Worm (Caenorhabditis elegans): ENCODE data around the gene ptr-5.
"Not testable (repeated sequence)": the region's sequence is repeated elsewhere in the genome, so short reads cannot be mapped to it uniquely, and the experiment has no call there.

ptr-5 gene

DNA sequence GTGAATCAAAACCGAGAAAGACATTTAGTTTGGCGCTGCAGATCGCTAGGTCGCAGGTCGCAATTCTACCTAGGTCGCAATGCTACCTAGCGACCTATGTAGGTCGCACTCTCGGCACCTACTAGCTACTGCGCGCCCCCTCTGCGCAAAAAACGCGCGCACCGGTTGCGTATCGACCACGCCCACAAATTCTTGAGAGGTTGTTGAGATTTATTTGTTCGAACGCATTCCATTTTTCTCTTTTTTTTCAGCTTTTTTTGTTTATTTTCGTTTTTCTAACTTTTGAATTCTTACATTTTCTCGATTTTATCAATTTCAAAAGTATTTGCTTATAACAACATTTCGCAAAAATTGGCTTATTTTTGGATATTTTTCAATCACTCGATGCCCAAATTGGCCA, 16.5 kb upstream of the ptr-5 start, which contains the start of gene C33E10.10:
C33E10.10 (minus strand) TSS at position 101 of the 400 bp plus-strand sequence.
- no peak for TF ChIP-seq zip-2 (tag; optimal IDR thresholded peaks at IDR 0.05)
- TF ChIP-seq jun-1 (tag; optimal IDR thresholded peaks at IDR 0.05), result no peak
- TF ChIP-seq nhr-6 (tag; optimal IDR thresholded peaks at IDR 0.05), result no peak
- no peak for TF ChIP-seq lin-38 (GFP tag; IDR thresholded peaks at IDR 0.05)
- TF ChIP-seq R02D3.7 (tag; optimal IDR thresholded peaks at IDR 0.05), result no peak
- no peak for TF ChIP-seq daf-12 (tag; optimal IDR thresholded peaks at IDR 0.05)
- TF ChIP-seq snpc-1.2 (GFP tag; IDR thresholded peaks at IDR 0.05), result no peak
- TF ChIP-seq egl-43 (GFP tag; IDR thresholded peaks at IDR 0.05), result no peak
- no peak for TF ChIP-seq spr-1 (tag; optimal IDR thresholded peaks at IDR 0.05)
- TF ChIP-seq zip-11 (GFP tag; IDR thresholded peaks at IDR 0.05), result no peak
- TF ChIP-seq D1046.2 (GFP tag; IDR thresholded peaks at IDR 0.05), result no peak

DNA sequence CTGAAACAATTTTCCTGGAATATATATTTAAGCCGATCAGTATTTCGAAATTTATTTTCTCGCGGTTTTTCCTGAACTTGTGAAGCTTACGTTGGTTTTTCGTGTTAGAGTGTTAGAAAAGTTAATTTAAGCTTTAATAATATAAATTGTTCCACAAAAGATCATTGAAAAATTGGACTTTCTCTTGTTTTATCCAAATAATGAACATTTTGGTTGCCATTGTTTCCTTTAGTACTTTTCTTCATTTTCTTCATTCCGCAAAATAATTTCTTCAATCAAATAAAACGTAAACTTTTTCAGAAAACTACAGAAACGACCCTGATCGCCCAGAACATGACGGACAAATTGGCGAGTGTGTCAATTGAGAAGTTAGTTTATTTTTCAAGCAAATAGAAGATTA, 16.0 kb upstream of the ptr-5 start, which contains the start of gene fbxa-120:
fbxa-120 (plus strand) TSS at position 301 of the 400 bp plus-strand sequence.
- TF ChIP-seq ZK337.2 (GFP tag; IDR thresholded peaks at IDR 0.05) (no peak), zip-11 (GFP tag; IDR thresholded peaks at IDR 0.05) (no peak), ztf-7 (tag; optimal IDR thresholded peaks at IDR 0.05) (no peak), mdl-1 (tag; optimal IDR thresholded peaks at IDR 0.05) (no peak), jun-1 (tag; optimal IDR thresholded peaks at IDR 0.05) (no peak), cey-2 (tag; optimal IDR thresholded peaks at IDR 0.05; ENCODE audit: borderline replicate concordance, insufficient read depth) (no peak), aha-1 (tag) (no peak), nhr-76 (tag; optimal IDR thresholded peaks at IDR 0.05) (no peak), ceh-82 (tag; optimal IDR thresholded peaks at IDR 0.05) (no peak)

DNA sequence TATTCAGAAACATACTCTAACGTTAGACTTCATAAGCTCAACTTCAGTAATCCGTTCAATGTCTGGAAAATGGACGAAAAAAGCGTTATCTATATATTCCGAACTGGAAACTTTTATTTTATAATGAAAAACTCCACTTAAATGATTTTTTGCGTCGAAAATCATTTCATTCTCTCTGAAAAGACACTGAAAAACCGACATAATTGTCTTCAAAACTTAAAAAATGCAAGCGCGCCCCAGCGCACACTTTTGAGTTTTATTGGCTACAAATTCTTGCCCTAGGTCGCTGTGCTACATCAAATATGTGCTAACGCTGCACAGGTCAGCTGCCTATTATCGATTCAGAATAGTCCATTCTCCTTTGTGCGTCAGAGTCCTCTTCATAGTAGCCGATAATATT, 13.5 kb upstream of the ptr-5 start, which contains the start of gene C33E10.1:
C33E10.1 (plus strand) TSS at position 301 of the 400 bp plus-strand sequence.
- not testable (repeated sequence) for TF ChIP-seq unc-39 (tag; optimal IDR thresholded peaks at IDR 0.05); F49E8.2 (tag; optimal IDR thresholded peaks at IDR 0.05; ENCODE audit: borderline replicate concordance); dmd-9 (GFP tag; IDR thresholded peaks at IDR 0.05)

DNA sequence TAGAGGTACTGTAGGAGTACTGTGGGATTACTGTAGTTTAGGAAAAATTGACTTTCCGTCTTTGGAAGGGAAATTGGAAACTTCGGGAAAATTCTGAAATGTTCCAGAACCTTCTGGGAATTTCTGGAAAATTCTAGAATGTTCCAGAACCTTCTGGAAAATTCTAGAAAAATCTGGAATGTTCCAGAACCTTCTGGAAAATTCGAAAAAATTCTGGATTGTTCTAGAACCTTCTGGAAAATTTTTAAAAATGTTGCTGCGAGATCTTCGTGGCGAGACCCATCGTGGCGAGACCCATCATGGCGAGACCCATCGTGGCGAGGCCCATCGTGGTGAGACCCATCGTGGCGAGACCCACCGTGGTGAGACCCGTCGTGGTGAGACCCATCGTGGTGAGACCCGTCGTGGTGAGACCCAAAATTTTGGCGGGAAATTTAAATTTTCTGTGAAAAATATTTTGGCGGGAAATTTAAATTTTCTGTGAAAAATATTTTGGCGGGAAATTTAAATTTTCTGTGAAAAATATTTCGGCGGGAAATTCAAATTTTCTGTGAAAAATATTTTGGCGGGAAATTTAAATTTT, 7.6 kb upstream of the ptr-5 start, which contains the start of gene C53C11.4:
C53C11.4 (plus strand) TSS at position 179 of the 583 bp plus-strand sequence.
- TF ChIP-seq set-16 (GFP tag; IDR thresholded peaks at IDR 0.05) (peak; percentile 62), dmd-8 (GFP tag; IDR thresholded peaks at IDR 0.05) (peak; percentile 66; the same call in 1 of the 2 replicates)

DNA sequence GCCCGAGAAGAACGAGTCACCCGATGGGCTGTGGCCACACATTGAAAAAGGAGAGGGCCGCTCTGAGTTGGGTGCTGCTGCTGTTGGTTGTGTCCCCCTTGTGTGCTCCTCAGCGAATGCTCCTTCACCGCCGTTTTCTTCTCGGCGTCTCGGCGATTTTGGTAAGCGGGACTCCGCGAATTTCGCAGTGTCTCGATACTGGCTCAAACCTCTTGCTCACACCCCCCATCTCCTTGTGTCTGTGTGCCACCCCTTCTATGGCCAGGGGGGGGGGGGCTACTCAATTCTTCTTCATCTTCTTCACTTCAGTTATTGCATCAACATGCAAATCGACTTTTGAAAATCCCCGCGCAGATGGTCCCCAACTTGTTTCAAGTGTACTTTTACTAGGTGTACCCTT, 3.4 kb upstream of the ptr-5 start:
- TF ChIP-seq mxl-2 (GFP tag; conservative IDR thresholded peaks at IDR 0.05), result no peak
- no peak for TF ChIP-seq nhr-237 (tag; optimal IDR thresholded peaks at IDR 0.05)
- no peak for TF ChIP-seq nhr-76 (tag; optimal IDR thresholded peaks at IDR 0.05)
- TF ChIP-seq rbr-2 (tag; optimal IDR thresholded peaks at IDR 0.05), result peak; percentile 55
- TF ChIP-seq nhr-77 (tag; optimal IDR thresholded peaks at IDR 0.05), result no peak
- TF ChIP-seq zag-1 (tag; optimal IDR thresholded peaks at IDR 0.05), result no peak
- no peak for TF ChIP-seq nhr-111 (GFP tag; optimal IDR thresholded peaks at IDR 0.05)
- no peak for TF ChIP-seq ZK546.5 (tag; optimal IDR thresholded peaks at IDR 0.05)
- TF ChIP-seq mdl-1 (tag; optimal IDR thresholded peaks at IDR 0.05), result no peak
- TF ChIP-seq skn-1 (tag; optimal IDR thresholded peaks at IDR 0.05), result no peak
- TF ChIP-seq lim-7 (GFP tag; IDR thresholded peaks at IDR 0.05), result 0 out of 2 replicates have a peak, but pooled peaks have one; percentile 22
- TF ChIP-seq mdt-29 (GFP tag; IDR thresholded peaks at IDR 0.05), result no peak
- TF ChIP-seq set-16 (GFP tag; IDR thresholded peaks at IDR 0.05), result peak; percentile 90
- 0 out of 2 replicates have a peak, but pooled peaks have one; percentile 46 for TF ChIP-seq D1046.2 (GFP tag; IDR thresholded peaks at IDR 0.05)
- no peak for TF ChIP-seq Y75B8A.6 (GFP tag; IDR thresholded peaks at IDR 0.05)
- TF ChIP-seq snpc-1.2 (GFP tag; IDR thresholded peaks at IDR 0.05), result no peak
- TF ChIP-seq tra-1 (GFP tag; IDR thresholded peaks at IDR 0.05), result 0 out of 2 replicates have a peak, but pooled peaks have one; percentile 15
- TF ChIP-seq lin-38 (GFP tag; IDR thresholded peaks at IDR 0.05), result no peak
- no peak for TF ChIP-seq lin-15B (tag; optimal IDR thresholded peaks at IDR 0.05)
- no peak for TF ChIP-seq jun-1 (tag; optimal IDR thresholded peaks at IDR 0.05)
- TF ChIP-seq daf-12 (tag; optimal IDR thresholded peaks at IDR 0.05), result no peak
- TF ChIP-seq zip-11 (GFP tag; IDR thresholded peaks at IDR 0.05), result no peak
- no peak for TF ChIP-seq ceh-62 (tag; optimal IDR thresholded peaks at IDR 0.05)
- TF ChIP-seq ceh-82 (tag; optimal IDR thresholded peaks at IDR 0.05), result no peak
- no peak for TF ChIP-seq pha-4 (GFP tag; IDR thresholded peaks at IDR 0.05)
- no peak for TF ChIP-seq pha-4 (tag; optimal IDR thresholded peaks at IDR 0.05)
- TF ChIP-seq nhr-102 (tag; optimal IDR thresholded peaks at IDR 0.05), result no peak
- no peak for TF ChIP-seq lsy-2 (tag; optimal IDR thresholded peaks at IDR 0.05)
- peak; percentile 36 for TF ChIP-seq F37D6.2 (tag; optimal IDR thresholded peaks at IDR 0.05)
- TF ChIP-seq dmd-8 (GFP tag; IDR thresholded peaks at IDR 0.05), result 0 out of 2 replicates have a peak, but pooled peaks have one; percentile 20
- TF ChIP-seq cey-2 (tag; optimal IDR thresholded peaks at IDR 0.05; ENCODE audit: borderline replicate concordance, insufficient read depth), result no peak

Measured in whole organism, L4 larva.